Worm (Caenorhabditis elegans) whole organism, young adult: ENCODE data around the gene sec-5.

ENCODE experiments used
- F33H1.4 ChIP-seq: fragments of 200-800 bp; sonication (Bioruptor generic); IDR thresholded peaks from 2 replicates; pipeline ENCODE4 v1.3.6; 2022; ENCODE audit warnings: missing genetic modification reagents, missing genetic modification characterization, missing compliant biosample characterization
- cebp-1 ChIP-seq, 2 experiments: fragments of 200-800 bp in 1 of 2; sonication (Bioruptor generic) in 1 of 2; sonication (generic microtip) in 1 of 2; IDR thresholded peaks in 1 of 2; optimal IDR thresholded peaks in 1 of 2; 2 replicates each; pipeline versions ENCODE4 v1.3.6 to Lab custom; 2017 to 2022; ENCODE audit warnings: missing compliant biosample characterization in 2 of 2, missing genetic modification characterization in 2 of 2, mild to moderate bottlenecking in 1 of 2, missing genetic modification reagents in 1 of 2, moderate library complexity in 1 of 2
- ceh-100 ChIP-seq: fragments of 200-800 bp; sonication (Bioruptor generic); IDR thresholded peaks from 2 replicates; pipeline ENCODE4 v1.3.6; 2022; ENCODE audit warnings: missing genetic modification reagents, missing genetic modification characterization, missing compliant biosample characterization
- dpl-1 ChIP-seq: fragments of 150-350 bp; optimal IDR thresholded peaks from 2 replicates; lab custom pipeline; 2014; ENCODE audit warnings: missing biosample characterization, missing genetic modification reagents, missing genetic modification characterization
- ekl-4 ChIP-seq: fragments of 200-800 bp; sonication (Bioruptor generic); IDR thresholded peaks from 2 replicates; pipeline ENCODE4 v1.3.6; 2022; ENCODE audit warnings: missing genetic modification reagents, missing genetic modification characterization, missing compliant biosample characterization
- lin-35 ChIP-seq, 3 experiments: fragments of 150-350 bp in 2 of 3; sonication (generic microtip) in 1 of 3; optimal IDR thresholded peaks; 2 replicates each; lab custom pipeline; 2014 to 2018; ENCODE audit warnings: missing biosample characterization in 3 of 3, missing genetic modification characterization in 3 of 3, missing genetic modification reagents in 3 of 3
- lsl-1 ChIP-seq: fragments of 200-800 bp; sonication (Bioruptor generic); optimal IDR thresholded peaks from 2 replicates; lab custom pipeline; 2018; ENCODE audit warnings: mild to moderate bottlenecking, missing genetic modification characterization, moderate library complexity, missing compliant biosample characterization
- snpc-4 ChIP-seq, 5 experiments: fragments of 150-350 bp in 1 of 5; sonication (generic microtip) in 4 of 5; optimal IDR thresholded peaks; 2 replicates each; lab custom pipeline; 2014 to 2018; ENCODE audit warnings: missing genetic modification characterization in 5 of 5, missing biosample characterization in 3 of 5, antibody characterized with exemption in 2 of 5, mild to moderate bottlenecking in 2 of 5, missing compliant biosample characterization in 2 of 5, missing genotype in 2 of 5, moderate library complexity in 2 of 5, missing genetic modification reagents in 1 of 5
- unc-130 ChIP-seq: sonication (generic microtip); optimal IDR thresholded peaks from 2 replicates; lab custom pipeline; 2016; ENCODE audit warnings: missing genetic modification reagents, missing genetic modification characterization, missing compliant biosample characterization

DNA sequence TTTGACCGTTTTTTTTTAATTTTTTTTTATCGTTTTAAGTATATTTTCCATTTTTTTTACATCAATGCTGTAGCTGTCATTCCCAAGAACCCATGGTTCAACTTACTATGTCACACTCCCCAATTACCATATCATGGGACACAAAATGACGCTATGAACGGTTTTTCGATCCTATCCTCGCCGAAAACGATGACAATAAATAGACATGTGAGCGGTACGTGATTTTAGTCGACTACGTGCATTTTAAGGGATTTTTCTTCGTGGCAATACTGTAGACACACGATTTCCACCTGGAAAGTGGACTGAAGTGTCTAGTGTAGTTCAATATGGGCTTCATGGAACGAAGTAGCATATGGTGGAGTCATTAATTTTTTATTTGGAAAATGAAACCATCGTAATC, 20.7 kb downstream of the sec-5 start:
- no peak for TF ChIP-seq lin-35 (GFP tag; optimal IDR thresholded peaks at IDR 0.05; lab: Kevin White, UChicago)
- no peak for TF ChIP-seq F33H1.4 (GFP tag; lab: Robert Waterston, UW)
- TF ChIP-seq ekl-4 = no peak
- TF ChIP-seq snpc-4 (GFP tag; optimal IDR thresholded peaks at IDR 0.05; lab: Kevin White, UChicago) = no peak
- TF ChIP-seq snpc-4 (tag; optimal IDR thresholded peaks at IDR 0.05; lab: Kevin White, UChicago) = no peak
- no peak for TF ChIP-seq ceh-100
- TF ChIP-seq dpl-1 (GFP tag; lab: Kevin White, UChicago) = no peak
- no peak for TF ChIP-seq cebp-1 (GFP tag; IDR thresholded peaks at IDR 0.05; lab: Robert Waterston, UW)
- no peak for TF ChIP-seq cebp-1 (tag; optimal IDR thresholded peaks at IDR 0.05; lab: Kevin White, UChicago)
- no peak for TF ChIP-seq unc-130 (GFP tag; lab: Kevin White, UChicago)
- TF ChIP-seq lsl-1 (GFP tag; lab: Kevin White, UChicago) = no peak
